Worm (Caenorhabditis elegans) whole organism, early embryonic: ENCODE data around the gene C25H3.15.

Experiments used
- B0310.2 ChIP-seq: sonication (generic microtip); optimal IDR thresholded peaks from 2 replicates; lab custom pipeline; 2016; ENCODE audit warnings: mild to moderate bottlenecking, missing genetic modification characterization, missing compliant biosample characterization
- F13C5.2 ChIP-seq: sonication (generic microtip); optimal IDR thresholded peaks from 2 replicates; lab custom pipeline; 2017; ENCODE audit warnings: mild to moderate bottlenecking, missing genetic modification characterization, inconsistent platforms, missing compliant biosample characterization
- aly-1 ChIP-seq: sonication (generic microtip); optimal IDR thresholded peaks from 2 replicates; lab custom pipeline; 2016; ENCODE audit warnings: missing genetic modification characterization, missing compliant biosample characterization
- ama-1 ChIP-seq: fragments of 150-350 bp; optimal IDR thresholded peaks from 2 replicates; lab custom pipeline; 2014
- ceh-36 ChIP-seq: sonication (generic microtip); optimal IDR thresholded peaks from 2 replicates; lab custom pipeline; 2016; ENCODE audit warnings: missing genetic modification characterization, inconsistent platforms, missing compliant biosample characterization
- flt-1 ChIP-seq: fragments of 200-800 bp; sonication (Bioruptor generic); IDR thresholded peaks from 2 replicates; pipeline ENCODE4 v1.3.6; 2022; ENCODE audit warnings: missing genetic modification characterization, missing compliant biosample characterization
- hmbx-1 ChIP-seq: sonication (generic microtip); optimal IDR thresholded peaks from 2 replicates; lab custom pipeline; 2016; ENCODE audit warnings: mild to moderate bottlenecking, missing genetic modification characterization, missing compliant biosample characterization
- scrt-1 ChIP-seq: fragments of 200-800 bp; sonication (Bioruptor generic); IDR thresholded peaks from 2 replicates; pipeline ENCODE4 v1.3.6; 2022; ENCODE audit warnings: missing genetic modification characterization, missing compliant biosample characterization
- sea-1 ChIP-seq: fragments of 200-800 bp; sonication (Bioruptor generic); conservative IDR thresholded peaks from 2 replicates; pipeline ENCODE4 v1.3.6; 2022; ENCODE audit warnings: missing genetic modification characterization, missing compliant biosample characterization
- tbx-11 ChIP-seq: fragments of 200-800 bp; sonication (Bioruptor generic); IDR thresholded peaks from 2 replicates; pipeline ENCODE4 v1.3.6; 2022; ENCODE audit warnings: missing genetic modification characterization, missing compliant biosample characterization
- tra-4 ChIP-seq: sonication (generic microtip); optimal IDR thresholded peaks from 2 replicates; lab custom pipeline; 2017; ENCODE audit warnings: missing genetic modification characterization, missing compliant biosample characterization

DNA sequence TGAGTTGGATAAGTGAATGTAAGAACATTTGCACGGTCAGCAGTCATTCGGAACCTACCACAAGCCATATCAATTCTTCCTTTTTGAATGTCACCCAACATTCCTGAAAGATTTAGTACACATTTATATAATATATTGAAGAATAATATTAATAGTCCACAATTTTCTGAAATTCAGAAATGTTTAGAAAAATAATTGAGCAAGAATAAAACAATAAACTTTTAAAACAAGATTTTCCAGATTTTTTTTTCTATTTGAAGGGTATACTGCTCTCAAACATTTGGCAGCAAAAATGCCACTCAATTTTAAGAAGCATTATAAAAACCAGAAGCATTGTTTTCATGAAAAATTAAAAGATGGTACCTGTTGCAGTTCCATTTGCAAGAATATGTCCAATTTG lies 28.3 kb upstream of the C25H3.15 start, which contains the start of gene F59E12.8:
- TF ChIP-seq ceh-36 (tag; lab: Kevin White, UChicago): no peak
- TF ChIP-seq flt-1 (GFP tag; lab: Robert Waterston, UW): no peak
- no peak for TF ChIP-seq ama-1
- no peak for TF ChIP-seq B0310.2 (tag; lab: Kevin White, UChicago)
- TF ChIP-seq scrt-1 (GFP tag; lab: Robert Waterston, UW): no peak
- TF ChIP-seq hmbx-1 (tag; lab: Kevin White, UChicago): no peak
- TF ChIP-seq tra-4 (tag; lab: Kevin White, UChicago): no peak
- TF ChIP-seq F13C5.2: no peak
- TF ChIP-seq sea-1: no peak
- TF ChIP-seq tbx-11: no peak
- no peak for TF ChIP-seq aly-1 (tag; lab: Kevin White, UChicago)
